Worm (Caenorhabditis elegans) whole organism, L4 larva: ENCODE data around the gene tofu-2.

ENCODE experiments used
- F26F4.8 ChIP-seq: fragments of 200-800 bp; sonication (Bioruptor generic); conservative IDR thresholded peaks from 2 replicates; pipeline ENCODE4 v1.3.6; 2022; ENCODE audit warnings: missing genetic modification characterization, missing compliant biosample characterization
- ZK337.2 ChIP-seq: fragments of 200-800 bp; sonication (Bioruptor generic); IDR thresholded peaks from 2 replicates; pipeline ENCODE4 v1.3.6; 2022; ENCODE audit warnings: missing genetic modification reagents, missing genetic modification characterization, missing compliant biosample characterization
- aha-1 ChIP-seq: fragments of 150-350 bp; peaks from one replicate; lab custom pipeline; 2014; ENCODE audit warnings: missing biosample characterization, missing genetic modification characterization
- aly-2 ChIP-seq: sonication (generic microtip); optimal IDR thresholded peaks from 2 replicates; lab custom pipeline; 2018; ENCODE audit warnings: missing biosample characterization, missing genetic modification characterization
- ama-1 ChIP-seq: fragments of 150-350 bp; optimal IDR thresholded peaks from 2 replicates; lab custom pipeline; 2014; ENCODE audit warnings: inconsistent platforms, mixed read lengths
- daf-12 ChIP-seq: fragments of 150-350 bp; optimal IDR thresholded peaks from 2 replicates; lab custom pipeline; 2014; ENCODE audit warnings: missing biosample characterization, missing genetic modification reagents, missing genetic modification characterization
- daf-16 ChIP-seq, 3 experiments: sonication (generic microtip); optimal IDR thresholded peaks; 2 replicates each; lab custom pipeline; 2016 to 2017; ENCODE audit warnings: missing genetic modification characterization in 3 of 3, missing genetic modification reagents in 3 of 3, mild to moderate bottlenecking in 2 of 3, missing compliant biosample characterization in 2 of 3, missing biosample characterization in 1 of 3, moderate library complexity in 1 of 3
- daf-19 ChIP-seq: fragments of 200-800 bp; sonication (Bioruptor generic); conservative IDR thresholded peaks from 2 replicates; pipeline ENCODE4 v1.3.6; 2022; ENCODE audit warnings: missing genetic modification characterization, missing compliant biosample characterization
- daf-8 ChIP-seq: fragments of 200-800 bp; sonication (Bioruptor generic); IDR thresholded peaks from 2 replicates; pipeline ENCODE4 v1.3.6; 2022; ENCODE audit warnings: missing genetic modification characterization, missing compliant biosample characterization
- dmd-9 ChIP-seq: fragments of 200-800 bp; sonication (Bioruptor generic); IDR thresholded peaks from 2 replicates; pipeline ENCODE4 v1.3.6; 2022; ENCODE audit warnings: missing genetic modification reagents, missing genetic modification characterization, missing compliant biosample characterization
- dpl-1 ChIP-seq: fragments of 150-350 bp; optimal IDR thresholded peaks from 2 replicates; lab custom pipeline; 2014; ENCODE audit warnings: missing biosample characterization, missing genetic modification reagents, missing genetic modification characterization
- duxl-1 ChIP-seq: sonication (generic microtip); optimal IDR thresholded peaks from 2 replicates; lab custom pipeline; 2016; ENCODE audit warnings: mild to moderate bottlenecking, missing genetic modification characterization, moderate library complexity, missing compliant biosample characterization; ENCODE audit not compliant: poor library complexity
- dve-1 ChIP-seq: sonication (generic microtip); optimal IDR thresholded peaks from 2 replicates; lab custom pipeline; 2017; ENCODE audit warnings: antibody characterized with exemption, mild to moderate bottlenecking, missing genetic modification characterization, missing compliant biosample characterization; ENCODE audit not compliant: insufficient read depth
- fos-1 ChIP-seq: fragments of 150-350 bp; optimal IDR thresholded peaks from 2 replicates; lab custom pipeline; 2014; ENCODE audit warnings: missing biosample characterization, missing genetic modification characterization
- gei-8 ChIP-seq: fragments of 200-800 bp; sonication (Bioruptor generic); optimal IDR thresholded peaks from 2 replicates; lab custom pipeline; 2018; ENCODE audit warnings: mild to moderate bottlenecking, missing genetic modification characterization, missing compliant biosample characterization
- hif-1 ChIP-seq, 2 experiments: sonication (generic microtip); optimal IDR thresholded peaks; 2 replicates each; lab custom pipeline; 2016 to 2017; ENCODE audit warnings: missing compliant biosample characterization in 2 of 2, missing genetic modification characterization in 2 of 2, missing genetic modification reagents in 2 of 2, missing genotype in 2 of 2, mild to moderate bottlenecking in 1 of 2
- hlh-11 ChIP-seq: fragments of 200-800 bp; sonication (Bioruptor generic); optimal IDR thresholded peaks from 2 replicates; lab custom pipeline; 2018; ENCODE audit warnings: mild to moderate bottlenecking, missing genetic modification characterization, missing compliant biosample characterization
- hlh-30 ChIP-seq: sonication (generic microtip); optimal IDR thresholded peaks from 2 replicates; lab custom pipeline; 2017; ENCODE audit warnings: antibody characterized with exemption, mild to moderate bottlenecking, missing genetic modification characterization, missing compliant biosample characterization; ENCODE audit not compliant: insufficient read depth
- lin-38 ChIP-seq: fragments of 200-800 bp; sonication (Bioruptor generic); IDR thresholded peaks from 2 replicates; pipeline ENCODE4 v1.3.6; 2022; ENCODE audit warnings: missing genetic modification reagents, missing genetic modification characterization, missing compliant biosample characterization
- lir-3 ChIP-seq: sonication (generic microtip); optimal IDR thresholded peaks from 2 replicates; lab custom pipeline; 2016; ENCODE audit warnings: mild to moderate bottlenecking, missing genetic modification characterization, missing compliant biosample characterization
- lsy-2 ChIP-seq, 2 experiments: fragments of 150-350 bp in 1 of 2; sonication (generic microtip) in 1 of 2; optimal IDR thresholded peaks; 2 replicates each; lab custom pipeline; 2014 to 2017; ENCODE audit warnings: missing biosample characterization in 2 of 2, missing genetic modification characterization in 2 of 2
- mep-1 ChIP-seq: fragments of 150-350 bp; sonication (generic microtip); optimal IDR thresholded peaks from 3 replicates; lab custom pipeline; 2014; ENCODE audit warnings: missing biosample characterization, missing genetic modification characterization
- mes-2 ChIP-seq: sonication (generic microtip); optimal IDR thresholded peaks from 2 replicates; lab custom pipeline; 2016; ENCODE audit warnings: missing genotype, mild to moderate bottlenecking, missing genetic modification characterization, missing compliant biosample characterization; ENCODE audit not compliant: poor library complexity, severe bottlenecking
- mxl-3 ChIP-seq: fragments of 200-800 bp; sonication (Bioruptor generic); optimal IDR thresholded peaks from 2 replicates; lab custom pipeline; 2018; ENCODE audit warnings: mild to moderate bottlenecking, missing genetic modification characterization, missing compliant biosample characterization
- nhr-10 ChIP-seq: fragments of 150-350 bp; optimal IDR thresholded peaks from 2 replicates; lab custom pipeline; 2014; ENCODE audit warnings: missing biosample characterization, missing genetic modification characterization
- nhr-102 ChIP-seq: sonication (generic microtip); optimal IDR thresholded peaks from 2 replicates; lab custom pipeline; 2016; ENCODE audit warnings: mild to moderate bottlenecking, missing genetic modification characterization, moderate library complexity, missing compliant biosample characterization
- nhr-11 ChIP-seq: fragments of 150-350 bp; optimal IDR thresholded peaks from 2 replicates; lab custom pipeline; 2014; ENCODE audit warnings: missing biosample characterization, missing genetic modification characterization
- nhr-41 ChIP-seq: fragments of 200-800 bp; sonication (Bioruptor generic); IDR thresholded peaks from 2 replicates; pipeline ENCODE4 v1.3.6; 2022; ENCODE audit warnings: missing genetic modification reagents, missing genetic modification characterization, missing compliant biosample characterization
- php-3 ChIP-seq: fragments of 200-800 bp; sonication (Bioruptor generic); IDR thresholded peaks from 2 replicates; pipeline ENCODE4 v1.3.6; 2022; ENCODE audit warnings: missing genetic modification reagents, missing genetic modification characterization, missing compliant biosample characterization
- rbr-2 ChIP-seq: sonication (generic microtip); optimal IDR thresholded peaks from 2 replicates; lab custom pipeline; 2016; ENCODE audit warnings: missing genotype, missing genetic modification characterization, missing compliant biosample characterization
- saeg-2 ChIP-seq: fragments of 200-800 bp; sonication (Bioruptor generic); IDR thresholded peaks from 2 replicates; pipeline ENCODE4 v1.3.6; 2022; ENCODE audit warnings: missing genetic modification reagents, missing genetic modification characterization, missing compliant biosample characterization
- spr-1 ChIP-seq: sonication (generic microtip); optimal IDR thresholded peaks from 2 replicates; lab custom pipeline; 2016; ENCODE audit warnings: mild to moderate bottlenecking, missing genetic modification characterization, missing compliant biosample characterization
- tag-97 ChIP-seq: fragments of 200-800 bp; sonication (Bioruptor generic); IDR thresholded peaks from 2 replicates; pipeline ENCODE4 v1.3.6; 2022; ENCODE audit warnings: missing genetic modification characterization, missing compliant biosample characterization
- unc-130 ChIP-seq: sonication (generic microtip); optimal IDR thresholded peaks from 2 replicates; lab custom pipeline; 2016; ENCODE audit warnings: missing genetic modification reagents, missing genetic modification characterization, missing compliant biosample characterization
- unc-62 ChIP-seq, 3 experiments: fragments of 150-350 bp in 1 of 3; sonication (generic microtip); optimal IDR thresholded peaks in 2 of 3; peaks in 1 of 3; 1 replicate in 1 of 3; 2 replicates in 2 of 3; lab custom pipeline; 2014 to 2017; ENCODE audit warnings: missing biosample characterization in 3 of 3, missing genetic modification characterization in 3 of 3, missing genetic modification reagents in 3 of 3, missing genotype in 1 of 3
- zag-1 ChIP-seq: fragments of 150-350 bp; optimal IDR thresholded peaks from 2 replicates; lab custom pipeline; 2014; ENCODE audit warnings: missing biosample characterization, missing genetic modification characterization
- zfp-2 ChIP-seq: sonication (generic microtip); optimal IDR thresholded peaks from 2 replicates; lab custom pipeline; 2016; ENCODE audit warnings: mild to moderate bottlenecking, missing genetic modification characterization, missing compliant biosample characterization
- zip-11 ChIP-seq: fragments of 200-800 bp; sonication (Bioruptor generic); IDR thresholded peaks from 2 replicates; pipeline ENCODE4 v1.3.6; 2022; ENCODE audit warnings: missing genetic modification characterization, missing compliant biosample characterization
- zip-2 ChIP-seq: fragments of 150-350 bp; optimal IDR thresholded peaks from 2 replicates; lab custom pipeline; 2014; ENCODE audit warnings: missing biosample characterization, missing genetic modification characterization
- ztf-11 ChIP-seq: fragments of 150-350 bp; optimal IDR thresholded peaks from 2 replicates; lab custom pipeline; 2014; ENCODE audit warnings: missing biosample characterization, missing genetic modification characterization

Gene tofu-2

DNA sequence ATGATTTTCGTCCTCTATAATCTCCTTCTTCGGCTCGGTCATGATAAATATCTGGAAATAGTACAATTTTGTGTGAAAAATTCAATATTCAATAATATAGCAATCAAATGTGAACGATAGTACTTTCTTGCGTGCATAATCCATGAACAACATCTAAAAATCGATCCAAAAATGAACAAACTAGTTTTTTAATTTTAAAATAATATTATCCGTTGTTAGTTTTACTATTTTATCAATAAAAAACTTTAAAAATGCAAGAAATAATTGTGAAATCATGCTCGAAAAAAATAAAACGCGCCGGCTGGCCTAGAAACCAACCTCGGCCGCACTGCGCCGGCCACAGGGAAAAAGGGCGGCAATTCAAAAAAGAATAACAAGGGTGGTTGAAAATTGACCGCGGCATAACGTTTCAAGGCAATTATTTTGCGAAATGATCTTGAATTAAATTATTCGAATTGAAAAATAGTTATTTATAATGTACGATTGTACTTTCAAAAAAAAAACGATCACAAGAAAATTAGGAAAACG, 33.6 kb upstream of the tofu-2 start, which contains the start of gene mys-1:
TSS of gene mys-1 (minus strand) at position 51 of the 528 bp plus-strand sequence.
- TF ChIP-seq mep-1 (tag; lab: Kevin White, UChicago) (peak; percentile 18), daf-8 (GFP tag; lab: Robert Waterston, UW) (no peak), lsy-2 (tag; optimal IDR thresholded peaks at IDR 0.05; lab: Kevin White, UChicago) (peak in 1 of 2 experiments; percentile 67), daf-16 (GFP tag; optimal IDR thresholded peaks at IDR 0.05; lab: Kevin White, UChicago) (no peak), daf-16 (tag; optimal IDR thresholded peaks at IDR 0.05; lab: Kevin White, UChicago) (peak; percentile 10), unc-130 (peak; percentile 76), zfp-2 (tag; lab: Kevin White, UChicago) (no peak), zip-2 (tag; lab: Kevin White, UChicago) (no peak), F26F4.8 (GFP tag; lab: Robert Waterston, UW) (no peak), hif-1 (tag; optimal IDR thresholded peaks at IDR 0.05; lab: Kevin White, UChicago) (peak in 1 of 2 experiments; percentile 69), hlh-30 (peak; percentile 29), daf-12 (no peak), dpl-1 (peak; percentile 93), gei-8 (GFP tag; lab: Kevin White, UChicago) (no peak), saeg-2 (GFP tag; lab: Robert Waterston, UW) (no peak), duxl-1 (tag; lab: Kevin White, UChicago) (peak; percentile 76), nhr-102 (tag; lab: Kevin White, UChicago) (peak; percentile 34), rbr-2 (tag; lab: Kevin White, UChicago) (peak; percentile 30), dve-1 (tag; lab: Kevin White, UChicago) (peak; percentile 10), nhr-11 (tag; lab: Kevin White, UChicago) (no peak), lin-38 (GFP tag; lab: Robert Waterston, UW) (peak; percentile 46), aly-2 (tag; lab: Kevin White, UChicago) (no peak), tag-97 (GFP tag; lab: Robert Waterston, UW) (no peak), dmd-9 (peak; percentile 66; the same call in 1 of the 2 replicates), mxl-3 (GFP tag; lab: Kevin White, UChicago) (no peak), ztf-11 (no peak), nhr-10 (tag; lab: Kevin White, UChicago) (no peak), php-3 (no peak), ZK337.2 (GFP tag; lab: Robert Waterston, UW) (peak; percentile 66; the same call in 1 of the 2 replicates), zag-1 (tag; lab: Kevin White, UChicago) (no peak), daf-19 (no peak), mes-2 (tag; lab: Kevin White, UChicago) (peak; percentile 98), fos-1 (tag; lab: Kevin White, UChicago) (no peak), zip-11 (no peak), lir-3 (tag; lab: Kevin White, UChicago) (no peak)

- TF ChIP-seq spr-1 (no peak), hlh-11 (peak; percentile 0), aha-1 (tag; lab: Kevin White, UChicago) (peak; percentile 93), ztf-11 (no peak), nhr-41 (GFP tag; lab: Robert Waterston, UW) (no peak)
Measured at ce11 chrV:7079388-7079787, 28.3 kb upstream of the tofu-2 start.

- TF ChIP-seq aha-1 (tag; lab: Kevin White, UChicago) (peak; percentile 87), ama-1 (no peak), unc-62 (GFP tag; optimal IDR thresholded peaks at IDR 0.05 in 1 of 2; lab: Kevin White, UChicago) (peak in 1 of 2 experiments; percentile 76), unc-62 (tag; optimal IDR thresholded peaks at IDR 0.05; lab: Kevin White, UChicago) (no peak)
Measured at ce11 chrV:7078765-7079164, 27.7 kb upstream of the tofu-2 start.
